Fruit fly (Drosophila melanogaster) S2 (cell line): Measurements from ENCODE around the gene CG9426.

Experiments used
- CG8478 ChIP-seq: fragments of >200 bp; optimal IDR thresholded peaks from 2 replicates; lab custom pipeline; 2018
- CTCF ChIP-seq, 2 experiments: fragments of >200 bp; optimal IDR thresholded peaks; 2 replicates each; lab custom pipeline; 2018

The CG9426 gene

DNA sequence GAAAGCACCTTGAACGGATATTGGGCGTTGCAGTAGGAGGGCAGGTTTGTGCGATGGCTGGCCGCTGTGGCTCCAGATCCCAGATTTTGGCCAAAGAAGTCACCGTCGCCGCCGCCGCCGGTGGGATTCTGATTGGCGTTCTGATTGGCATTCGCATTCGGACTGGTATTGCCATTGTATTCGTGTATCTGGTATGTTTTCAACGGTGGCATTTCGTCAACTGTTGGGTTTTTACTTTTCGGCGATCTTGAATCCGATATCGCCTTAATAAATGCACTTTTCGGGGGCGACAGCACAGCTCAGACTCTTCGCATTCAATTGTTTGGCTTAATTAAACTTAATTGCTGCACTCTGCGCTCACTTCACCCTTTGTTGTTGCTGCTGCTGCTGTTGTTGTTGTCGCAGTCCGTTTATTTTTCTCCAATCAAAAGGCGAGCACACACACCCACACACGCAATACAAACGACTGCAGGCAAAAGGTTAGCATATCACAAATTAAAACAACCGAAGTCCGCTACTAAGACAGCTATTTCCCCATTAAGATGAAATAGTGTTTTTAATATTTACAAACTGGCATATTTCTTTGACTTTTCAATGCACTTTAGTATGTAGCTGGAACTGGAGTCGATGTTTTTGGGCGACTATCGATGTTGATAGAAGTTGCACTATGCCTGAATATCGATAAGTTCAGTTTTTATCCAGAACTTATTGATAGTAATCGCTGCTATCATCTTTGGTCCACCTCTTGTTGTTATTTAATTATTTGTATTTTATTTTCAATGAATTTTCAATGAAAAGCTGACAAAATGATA lies at the start of gene CG9426, which contains the start of gene mRF1:
CG9426 (minus strand) TSS at position 643 of the 812 bp plus-strand sequence.
mRF1 (plus strand) TSS at position 699 of the 812 bp plus-strand sequence.
- no peak for TF ChIP-seq CTCF (optimal IDR thresholded peaks at IDR 0.05; lab: Kevin White, UChicago)
- no peak for TF ChIP-seq CG8478 (lab: Kevin White, UChicago)

DNA sequence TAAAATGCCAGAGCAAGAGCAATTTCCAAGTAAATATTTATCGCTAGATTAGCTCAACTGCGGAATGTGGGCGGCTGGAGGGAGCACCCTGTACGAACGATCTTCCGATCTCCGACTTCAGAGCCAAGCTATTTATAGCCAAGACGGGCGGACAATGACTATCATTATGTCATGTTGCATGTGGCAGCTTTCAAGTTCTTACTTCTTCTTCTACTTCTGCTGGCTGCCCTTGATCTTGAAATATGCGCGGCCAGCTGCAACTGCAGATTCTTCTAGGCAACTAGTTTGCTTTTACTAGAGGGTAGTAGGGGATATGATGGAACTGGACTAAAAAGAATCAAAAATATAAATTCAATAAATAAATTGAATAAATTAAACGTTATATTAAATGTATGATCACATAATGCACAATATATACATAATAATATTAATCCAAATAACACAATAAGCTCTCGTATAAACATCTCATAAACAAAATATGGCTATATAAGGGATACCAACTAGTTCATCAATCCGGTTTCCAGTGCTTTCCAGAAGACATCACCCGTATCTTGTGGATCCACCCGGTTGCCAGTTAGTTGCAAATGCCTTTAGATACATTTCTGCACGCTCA lies 48.4 kb upstream of the CG9426 start:
- TF ChIP-seq CG8478 (lab: Kevin White, UChicago): no peak
- TF ChIP-seq CTCF (optimal IDR thresholded peaks at IDR 0.05; lab: Kevin White, UChicago): no peak

DNA sequence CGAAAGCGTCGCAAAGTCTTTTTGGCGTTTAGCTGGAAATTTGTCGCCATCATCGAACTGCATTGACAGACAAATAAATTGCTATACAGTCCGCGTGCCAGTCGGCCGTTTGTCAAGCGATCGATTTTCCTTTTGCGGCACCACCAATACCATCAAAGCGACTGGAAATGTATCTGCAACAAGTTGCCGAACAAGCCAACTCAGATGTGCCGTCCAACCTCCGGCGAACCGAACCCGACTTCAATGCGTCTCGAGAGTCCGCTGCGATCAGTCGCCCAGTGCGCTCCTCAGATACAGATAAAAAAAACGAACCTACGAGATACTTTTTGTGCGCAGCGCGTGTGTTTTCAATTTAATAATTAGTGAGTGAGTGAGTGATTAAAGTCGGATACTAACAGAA lies 46.9 kb upstream of the CG9426 start:
- no peak for TF ChIP-seq CG8478 (lab: Kevin White, UChicago)
- TF ChIP-seq CTCF (optimal IDR thresholded peaks at IDR 0.05; lab: Kevin White, UChicago): no peak

DNA sequence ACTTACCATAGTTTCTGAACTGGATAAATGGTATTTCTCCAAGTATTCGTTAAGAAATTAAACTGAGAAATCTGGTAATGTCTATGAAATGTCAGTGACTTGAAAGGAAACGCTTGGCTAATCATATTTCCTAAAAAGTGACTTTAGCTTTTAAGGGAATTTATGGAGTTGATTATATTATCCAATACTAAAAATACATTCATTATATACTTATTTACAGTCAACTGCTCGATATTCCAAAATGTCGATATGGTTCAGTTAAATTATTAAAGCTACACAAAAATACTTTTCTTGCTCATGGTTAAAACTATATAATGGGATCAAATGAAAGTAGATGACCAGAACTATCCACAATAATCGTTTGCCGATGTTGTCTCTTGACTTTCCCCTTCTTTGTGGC lies 46.1 kb upstream of the CG9426 start, which contains the start of gene CG31848:
CG31848 (minus strand) TSS at position 101 of the 400 bp plus-strand sequence.
- TF ChIP-seq CTCF (optimal IDR thresholded peaks at IDR 0.05; lab: Kevin White, UChicago): no peak
- no peak for TF ChIP-seq CG8478 (lab: Kevin White, UChicago)

DNA sequence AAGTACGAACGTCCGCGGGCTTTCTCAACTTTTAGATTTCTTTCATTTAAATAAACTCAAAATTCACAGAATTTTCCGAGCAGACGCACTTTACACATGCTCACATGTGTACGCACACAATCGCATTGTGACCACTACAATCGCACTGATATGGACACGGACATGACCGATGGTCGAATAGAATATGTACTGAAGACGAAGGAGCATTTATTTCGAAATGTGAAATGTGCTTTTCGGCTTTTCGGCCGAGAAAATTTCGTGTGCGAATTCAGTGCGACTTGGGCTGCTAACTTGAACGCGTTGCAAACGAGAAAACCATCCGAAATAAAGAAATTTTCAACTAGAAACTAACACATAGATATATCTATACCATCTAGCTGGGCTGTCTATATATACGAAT lies 41.0 kb upstream of the CG9426 start, which contains the start of gene CG44085:
CG44085 (plus strand) TSS at position 269 of the 400 bp plus-strand sequence.
- TF ChIP-seq CTCF (optimal IDR thresholded peaks at IDR 0.05; lab: Kevin White, UChicago) (no peak), CG8478 (lab: Kevin White, UChicago) (no peak)

DNA sequence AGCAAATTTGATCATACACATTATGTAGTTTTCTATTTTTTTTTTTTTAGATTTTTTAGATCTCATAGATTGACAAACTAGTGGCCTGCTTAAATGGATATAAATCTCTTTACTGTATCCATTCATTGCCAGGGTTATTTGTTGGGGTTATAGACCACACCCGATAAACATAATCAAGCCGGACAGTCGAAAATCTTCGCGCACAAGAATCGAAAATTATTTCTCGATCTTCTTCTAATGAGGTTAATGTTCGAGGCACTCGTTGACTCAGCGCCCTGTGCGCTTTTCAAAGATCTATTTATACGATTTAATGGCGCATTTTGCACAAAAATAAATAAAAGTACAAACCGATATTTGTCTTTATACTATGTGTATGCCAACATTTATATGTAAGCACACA lies 39.9 kb upstream of the CG9426 start, which contains the start of gene CG31730:
CG31730 (minus strand) TSS at position 101 of the 400 bp plus-strand sequence.
- TF ChIP-seq CTCF (optimal IDR thresholded peaks at IDR 0.05; lab: Kevin White, UChicago): no peak

DNA sequence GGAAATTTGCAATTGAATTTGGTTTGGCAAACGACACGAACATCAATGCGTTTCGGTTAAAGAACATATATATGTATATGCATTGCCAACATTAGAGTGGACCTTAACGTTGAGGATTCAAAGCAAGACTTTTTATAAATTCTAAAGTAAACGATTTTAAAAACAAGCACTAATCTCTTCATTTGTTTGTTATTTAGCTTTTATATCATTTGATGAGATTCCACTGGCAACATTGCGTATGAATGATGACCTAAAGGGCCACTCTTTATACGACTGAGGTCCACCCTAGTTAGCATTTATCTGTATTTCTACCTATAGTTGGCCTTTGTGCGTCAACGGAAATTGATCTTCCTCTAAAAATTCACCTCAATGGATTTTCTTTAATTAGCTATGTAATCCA lies 39.0 kb upstream of the CG9426 start:
- TF ChIP-seq CTCF (optimal IDR thresholded peaks at IDR 0.05; lab: Kevin White, UChicago) (no peak), CG8478 (lab: Kevin White, UChicago) (no peak)

DNA sequence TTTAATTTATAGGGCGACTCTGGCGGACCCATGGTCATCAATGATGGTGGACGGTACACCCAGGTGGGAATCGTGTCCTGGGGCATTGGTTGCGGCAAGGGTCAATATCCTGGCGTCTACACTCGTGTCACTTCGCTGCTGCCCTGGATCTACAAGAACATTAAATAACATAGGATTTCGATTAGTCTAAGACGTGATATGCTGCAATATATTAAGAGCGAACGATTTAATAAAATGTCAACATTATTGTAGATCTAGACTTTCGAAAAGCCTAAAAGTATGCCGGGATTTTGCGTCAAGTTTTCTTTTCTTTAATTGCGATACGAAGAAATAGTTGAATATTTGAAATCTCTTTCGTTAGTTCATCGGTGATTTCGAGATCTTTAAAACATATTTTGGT lies 37.5 kb upstream of the CG9426 start, which contains the start of gene Naa20B:
Naa20B (plus strand) TSS at position 301 of the 400 bp plus-strand sequence.
- TF ChIP-seq CTCF (optimal IDR thresholded peaks at IDR 0.05; lab: Kevin White, UChicago) (no peak), CG8478 (lab: Kevin White, UChicago) (no peak)

DNA sequence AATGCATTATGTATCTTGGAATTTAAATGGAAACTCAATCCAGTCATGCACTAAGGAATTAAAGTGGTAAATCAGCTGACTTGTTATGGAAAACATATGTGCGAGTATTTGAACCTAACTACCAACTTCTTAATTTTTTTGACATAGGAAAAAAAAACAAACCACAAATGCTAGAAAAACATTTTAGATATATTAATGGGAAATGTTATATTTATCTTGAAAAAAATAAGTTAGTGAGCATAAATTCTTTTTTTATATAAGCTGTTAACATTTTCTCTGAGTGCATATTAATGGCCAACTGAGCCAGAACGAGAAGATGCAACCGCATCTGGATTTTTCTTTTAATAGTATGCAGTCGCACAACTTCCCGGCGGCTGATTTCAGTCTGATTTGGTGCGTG lies 31.4 kb upstream of the CG9426 start:
- TF ChIP-seq CG8478 (lab: Kevin White, UChicago): no peak
- TF ChIP-seq CTCF (optimal IDR thresholded peaks at IDR 0.05; lab: Kevin White, UChicago): no peak

DNA sequence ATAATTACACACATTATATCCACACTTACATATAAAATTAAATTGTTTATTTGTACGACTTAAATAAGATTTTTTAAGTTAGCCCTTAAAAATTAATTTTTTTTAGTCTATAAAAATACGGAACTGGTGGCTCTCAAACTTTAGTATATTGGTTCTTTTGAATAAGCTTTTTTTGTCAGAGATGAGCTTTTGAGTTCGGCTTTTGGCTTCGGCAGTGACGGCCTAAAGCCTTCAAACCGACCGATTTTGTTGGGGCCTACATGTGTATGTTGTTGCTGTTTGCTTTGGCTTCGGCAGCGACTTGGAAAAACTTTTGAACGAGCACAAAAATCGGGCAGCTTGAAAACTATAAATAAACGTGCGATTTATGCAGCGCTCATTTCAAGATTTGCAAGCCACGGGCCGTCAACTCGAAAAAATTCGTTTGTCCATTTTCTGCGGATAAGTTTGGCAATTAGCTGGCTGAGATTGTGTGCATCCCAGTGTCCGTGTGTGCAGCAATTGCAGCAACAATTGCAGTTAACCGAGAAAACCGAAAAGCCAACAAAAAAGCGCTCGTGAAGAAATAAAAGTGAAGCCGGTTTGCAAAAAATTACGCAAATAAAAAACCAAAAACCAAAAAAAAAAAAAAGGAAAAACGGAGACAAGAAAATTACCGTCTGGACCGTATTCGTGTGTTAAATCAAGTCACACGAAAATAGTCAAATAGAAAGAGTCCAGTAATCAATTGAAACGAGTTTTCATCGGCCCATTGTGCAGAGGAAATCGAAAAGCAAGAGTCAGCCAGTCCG lies 26.3 kb upstream of the CG9426 start, which contains the start of gene CG16820:
CG16820 (plus strand) TSS at position 378 of the 791 bp plus-strand sequence.
- TF ChIP-seq CG8478 (lab: Kevin White, UChicago) (no peak), CTCF (optimal IDR thresholded peaks at IDR 0.05; lab: Kevin White, UChicago) (no peak)

DNA sequence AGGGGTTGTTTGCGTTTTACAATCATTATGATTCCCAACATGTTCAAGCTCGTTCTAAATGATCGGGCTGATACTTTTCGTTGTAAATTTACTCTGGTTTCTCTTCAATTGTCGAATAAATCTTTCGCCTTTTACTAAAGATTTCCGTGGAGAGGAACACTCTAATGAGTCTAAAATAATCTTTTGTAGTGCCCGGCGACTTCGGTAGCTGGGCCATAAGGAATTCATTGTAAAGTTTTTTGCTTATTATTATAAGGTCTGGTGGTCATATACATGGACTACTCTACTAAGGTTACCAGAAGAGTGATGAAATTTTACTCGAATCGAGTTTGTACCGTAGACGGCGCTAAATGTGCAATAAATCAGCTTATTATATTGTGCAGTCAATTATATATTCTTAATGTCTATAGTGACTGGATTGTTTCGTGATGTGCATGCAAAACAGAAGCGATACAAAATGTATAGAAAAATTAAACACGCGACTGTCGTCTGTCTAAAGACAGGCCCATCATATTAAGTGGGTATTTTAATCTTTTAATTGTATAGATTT lies 25.1 kb upstream of the CG9426 start:
- TF ChIP-seq CG8478 (lab: Kevin White, UChicago) (no peak), CTCF (optimal IDR thresholded peaks at IDR 0.05; lab: Kevin White, UChicago) (no peak)

DNA sequence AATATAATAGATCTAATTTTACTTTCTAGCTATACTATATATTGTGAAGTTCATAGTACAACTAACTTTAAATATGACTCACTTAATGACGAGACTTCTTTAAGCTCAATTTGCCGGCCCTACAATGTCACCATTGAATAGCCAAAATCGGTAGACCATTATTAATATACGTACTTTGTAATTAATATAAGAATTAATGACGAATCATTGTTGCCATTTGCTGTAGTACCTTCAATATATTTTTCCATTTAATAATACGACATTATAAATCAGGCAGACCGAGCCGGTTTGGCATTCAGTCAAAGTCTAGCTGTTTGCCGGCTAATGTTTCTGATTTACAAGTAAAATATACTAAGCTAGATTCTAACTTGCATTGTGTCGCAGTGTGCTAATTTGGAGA lies 20.0 kb upstream of the CG9426 start, which contains the start of gene Jhbp13:
Jhbp13 (plus strand) TSS at position 301 of the 400 bp plus-strand sequence.
- TF ChIP-seq CG8478 (lab: Kevin White, UChicago) (no peak), CTCF (optimal IDR thresholded peaks at IDR 0.05; lab: Kevin White, UChicago) (no peak)

DNA sequence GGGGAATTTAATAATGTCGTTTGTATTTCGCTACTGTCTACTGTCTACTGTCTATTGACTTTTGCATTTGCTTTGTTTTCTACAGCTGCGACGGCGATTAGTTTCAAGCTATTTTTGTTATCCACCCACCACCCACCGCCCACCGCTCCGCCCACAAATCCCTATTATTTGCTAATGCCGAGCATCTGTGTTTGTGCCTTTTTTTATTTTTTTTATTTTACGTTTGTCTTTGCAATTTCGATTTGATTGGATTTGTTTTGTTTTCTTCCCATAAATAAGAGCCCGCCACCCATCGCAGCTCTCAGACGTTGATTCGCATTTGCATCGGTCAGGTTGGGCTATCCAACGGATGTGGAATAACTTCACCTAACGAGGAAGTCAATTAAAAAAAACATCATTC lies 16.5 kb upstream of the CG9426 start, which contains the start of gene Jhbp14:
Jhbp14 (plus strand) TSS at position 301 of the 400 bp plus-strand sequence.
- TF ChIP-seq CTCF (optimal IDR thresholded peaks at IDR 0.05; lab: Kevin White, UChicago): no peak
